Worm (Caenorhabditis elegans) whole organism, L4 larva: ENCODE results near the gene F11C1.7.

Experiments used
- D1046.2 ChIP-seq: fragments of 200-800 bp; sonication (Bioruptor generic); IDR thresholded peaks from 2 replicates; pipeline ENCODE4 v1.3.6; 2022; ENCODE audit warnings: missing genetic modification characterization, missing compliant biosample characterization
- F10B5.3 ChIP-seq: sonication (generic microtip); optimal IDR thresholded peaks from 2 replicates; lab custom pipeline; 2016; ENCODE audit warnings: mild to moderate bottlenecking, missing genetic modification characterization, missing compliant biosample characterization
- F44E2.7 ChIP-seq: fragments of 200-800 bp; sonication (Bioruptor generic); IDR thresholded peaks from 2 replicates; pipeline ENCODE4 v2.1.2; 2022; ENCODE audit warnings: missing genetic modification characterization, missing compliant biosample characterization
- F49E8.2 ChIP-seq: sonication (generic microtip); optimal IDR thresholded peaks from 2 replicates; lab custom pipeline; 2016; ENCODE audit warnings: missing compliant biosample characterization, mild to moderate bottlenecking, missing genetic modification characterization, borderline replicate concordance
- R02D3.7 ChIP-seq: fragments of 150-350 bp; sonication (generic microtip); optimal IDR thresholded peaks from 3 replicates; lab custom pipeline; 2014; ENCODE audit warnings: missing biosample characterization, missing genetic modification characterization
- ZK337.2 ChIP-seq: fragments of 200-800 bp; sonication (Bioruptor generic); IDR thresholded peaks from 2 replicates; pipeline ENCODE4 v1.3.6; 2022; ENCODE audit warnings: missing genetic modification reagents, missing genetic modification characterization, missing compliant biosample characterization
- ZK546.5 ChIP-seq, 2 experiments: sonication (generic microtip); optimal IDR thresholded peaks; 2 replicates each; lab custom pipeline; 2017; ENCODE audit warnings: missing biosample characterization in 2 of 2, missing genetic modification characterization in 2 of 2
- ama-1 ChIP-seq: fragments of 150-350 bp; optimal IDR thresholded peaks from 2 replicates; lab custom pipeline; 2014; ENCODE audit warnings: inconsistent platforms, mixed read lengths
- arid-1 ChIP-seq: fragments of 200-800 bp; sonication (Bioruptor generic); conservative IDR thresholded peaks from 2 replicates; pipeline ENCODE4 v1.3.6; 2022; ENCODE audit warnings: missing genetic modification reagents, missing genetic modification characterization, missing compliant biosample characterization
- ceh-32 ChIP-seq: sonication (generic microtip); optimal IDR thresholded peaks from 2 replicates; lab custom pipeline; 2016; ENCODE audit warnings: mild to moderate bottlenecking, missing genetic modification characterization, missing compliant biosample characterization; ENCODE audit not compliant: poor library complexity
- ceh-82 ChIP-seq: sonication (generic microtip); optimal IDR thresholded peaks from 2 replicates; lab custom pipeline; 2017; ENCODE audit warnings: missing biosample characterization, missing genetic modification characterization
- daf-12 ChIP-seq: fragments of 150-350 bp; optimal IDR thresholded peaks from 2 replicates; lab custom pipeline; 2014; ENCODE audit warnings: missing biosample characterization, missing genetic modification reagents, missing genetic modification characterization
- daf-16 ChIP-seq, 3 experiments: sonication (generic microtip); optimal IDR thresholded peaks; 2 replicates each; lab custom pipeline; 2016 to 2017; ENCODE audit warnings: missing genetic modification characterization in 3 of 3, missing genetic modification reagents in 3 of 3, mild to moderate bottlenecking in 2 of 3, missing compliant biosample characterization in 2 of 3, missing biosample characterization in 1 of 3, moderate library complexity in 1 of 3
- daf-8 ChIP-seq: fragments of 200-800 bp; sonication (Bioruptor generic); IDR thresholded peaks from 2 replicates; pipeline ENCODE4 v1.3.6; 2022; ENCODE audit warnings: missing genetic modification characterization, missing compliant biosample characterization
- dmd-6 ChIP-seq: fragments of 200-800 bp; sonication (Bioruptor generic); IDR thresholded peaks from 2 replicates; pipeline ENCODE4 v1.3.6; 2022; ENCODE audit warnings: missing genetic modification reagents, missing genetic modification characterization, missing compliant biosample characterization
- dmd-9 ChIP-seq: fragments of 200-800 bp; sonication (Bioruptor generic); IDR thresholded peaks from 2 replicates; pipeline ENCODE4 v1.3.6; 2022; ENCODE audit warnings: missing genetic modification reagents, missing genetic modification characterization, missing compliant biosample characterization
- duxl-1 ChIP-seq: sonication (generic microtip); optimal IDR thresholded peaks from 2 replicates; lab custom pipeline; 2016; ENCODE audit warnings: mild to moderate bottlenecking, missing genetic modification characterization, moderate library complexity, missing compliant biosample characterization; ENCODE audit not compliant: poor library complexity
- dve-1 ChIP-seq: sonication (generic microtip); optimal IDR thresholded peaks from 2 replicates; lab custom pipeline; 2017; ENCODE audit warnings: antibody characterized with exemption, mild to moderate bottlenecking, missing genetic modification characterization, missing compliant biosample characterization; ENCODE audit not compliant: insufficient read depth
- egl-27 ChIP-seq: sonication (generic microtip); optimal IDR thresholded peaks from 3 replicates; lab custom pipeline; 2017; ENCODE audit warnings: missing biosample characterization, missing genetic modification reagents, missing genetic modification characterization
- egl-43 ChIP-seq: fragments of 200-800 bp; sonication (Bioruptor generic); IDR thresholded peaks from 2 replicates; pipeline ENCODE4 v1.3.6; 2022; ENCODE audit warnings: missing genetic modification reagents, missing genetic modification characterization, missing compliant biosample characterization
- fkh-10 ChIP-seq: fragments of 150-350 bp; optimal IDR thresholded peaks from 2 replicates; lab custom pipeline; 2014; ENCODE audit warnings: missing biosample characterization, missing genetic modification reagents, missing genetic modification characterization
- hlh-11 ChIP-seq: fragments of 200-800 bp; sonication (Bioruptor generic); optimal IDR thresholded peaks from 2 replicates; lab custom pipeline; 2018; ENCODE audit warnings: mild to moderate bottlenecking, missing genetic modification characterization, missing compliant biosample characterization
- hlh-30 ChIP-seq: sonication (generic microtip); optimal IDR thresholded peaks from 2 replicates; lab custom pipeline; 2017; ENCODE audit warnings: antibody characterized with exemption, mild to moderate bottlenecking, missing genetic modification characterization, missing compliant biosample characterization; ENCODE audit not compliant: insufficient read depth
- lin-29 ChIP-seq: fragments of 200-800 bp; sonication (Bioruptor generic); IDR thresholded peaks from 2 replicates; pipeline ENCODE4 v1.3.6; 2022; ENCODE audit warnings: missing genetic modification reagents, missing genetic modification characterization, missing compliant biosample characterization
- lin-38 ChIP-seq: fragments of 200-800 bp; sonication (Bioruptor generic); IDR thresholded peaks from 2 replicates; pipeline ENCODE4 v1.3.6; 2022; ENCODE audit warnings: missing genetic modification reagents, missing genetic modification characterization, missing compliant biosample characterization
- mdl-1 ChIP-seq, 2 experiments: fragments of 150-350 bp in 1 of 2; sonication (generic microtip) in 1 of 2; optimal IDR thresholded peaks; 2 replicates each; lab custom pipeline; 2014 to 2017; ENCODE audit warnings: missing biosample characterization in 2 of 2, missing genetic modification characterization in 2 of 2
- mxl-3 ChIP-seq: fragments of 200-800 bp; sonication (Bioruptor generic); optimal IDR thresholded peaks from 2 replicates; lab custom pipeline; 2018; ENCODE audit warnings: mild to moderate bottlenecking, missing genetic modification characterization, missing compliant biosample characterization
- nhr-102 ChIP-seq: sonication (generic microtip); optimal IDR thresholded peaks from 2 replicates; lab custom pipeline; 2016; ENCODE audit warnings: mild to moderate bottlenecking, missing genetic modification characterization, moderate library complexity, missing compliant biosample characterization
- nhr-25 ChIP-seq: sonication (generic microtip); optimal IDR thresholded peaks from 2 replicates; lab custom pipeline; 2017; ENCODE audit warnings: missing genetic modification characterization, mild to moderate bottlenecking, missing compliant biosample characterization, antibody characterized with exemption, moderate library complexity, borderline replicate concordance; ENCODE audit not compliant: insufficient read depth
- nhr-28 ChIP-seq: fragments of 150-350 bp; optimal IDR thresholded peaks from 2 replicates; lab custom pipeline; 2014; ENCODE audit warnings: missing biosample characterization, missing genetic modification characterization
- nhr-41 ChIP-seq: fragments of 200-800 bp; sonication (Bioruptor generic); IDR thresholded peaks from 2 replicates; pipeline ENCODE4 v1.3.6; 2022; ENCODE audit warnings: missing genetic modification reagents, missing genetic modification characterization, missing compliant biosample characterization
- nhr-42 ChIP-seq: fragments of 200-800 bp; sonication (Bioruptor generic); IDR thresholded peaks from 2 replicates; pipeline ENCODE4 v1.3.6; 2022; ENCODE audit warnings: missing genetic modification characterization, missing compliant biosample characterization
- php-3 ChIP-seq: fragments of 200-800 bp; sonication (Bioruptor generic); IDR thresholded peaks from 2 replicates; pipeline ENCODE4 v1.3.6; 2022; ENCODE audit warnings: missing genetic modification reagents, missing genetic modification characterization, missing compliant biosample characterization
- pqm-1 ChIP-seq: sonication (generic microtip); optimal IDR thresholded peaks from 2 replicates; lab custom pipeline; 2017; ENCODE audit warnings: missing biosample characterization, missing genetic modification characterization
- rbr-2 ChIP-seq: sonication (generic microtip); optimal IDR thresholded peaks from 2 replicates; lab custom pipeline; 2016; ENCODE audit warnings: missing genotype, missing genetic modification characterization, missing compliant biosample characterization
- sdz-12 ChIP-seq: fragments of 200-800 bp; sonication (Bioruptor generic); optimal IDR thresholded peaks from 2 replicates; lab custom pipeline; 2018; ENCODE audit warnings: mild to moderate bottlenecking, missing genetic modification characterization, missing compliant biosample characterization
- snpc-1.2 ChIP-seq: fragments of 200-800 bp; sonication (Bioruptor generic); IDR thresholded peaks from 2 replicates; pipeline ENCODE4 v1.3.6; 2022; ENCODE audit warnings: missing genetic modification reagents, missing genetic modification characterization, missing compliant biosample characterization
- spr-1 ChIP-seq: sonication (generic microtip); optimal IDR thresholded peaks from 2 replicates; lab custom pipeline; 2016; ENCODE audit warnings: mild to moderate bottlenecking, missing genetic modification characterization, missing compliant biosample characterization
- spr-3 ChIP-seq: fragments of 200-800 bp; sonication (Bioruptor generic); optimal IDR thresholded peaks from 2 replicates; lab custom pipeline; 2018; ENCODE audit warnings: mild to moderate bottlenecking, missing genetic modification characterization, missing compliant biosample characterization
- tra-1 ChIP-seq: fragments of 200-800 bp; sonication (Bioruptor generic); IDR thresholded peaks from 2 replicates; pipeline ENCODE4 v1.3.6; 2022; ENCODE audit warnings: missing genetic modification reagents, missing genetic modification characterization, missing compliant biosample characterization
- unc-130 ChIP-seq: sonication (generic microtip); optimal IDR thresholded peaks from 2 replicates; lab custom pipeline; 2016; ENCODE audit warnings: missing genetic modification reagents, missing genetic modification characterization, missing compliant biosample characterization
- unc-39 ChIP-seq: sonication (generic microtip); optimal IDR thresholded peaks from 2 replicates; lab custom pipeline; 2017; ENCODE audit warnings: missing biosample characterization, missing genetic modification characterization
- unc-62 ChIP-seq, 3 experiments: fragments of 150-350 bp in 1 of 3; sonication (generic microtip); optimal IDR thresholded peaks in 2 of 3; peaks in 1 of 3; 1 replicate in 1 of 3; 2 replicates in 2 of 3; lab custom pipeline; 2014 to 2017; ENCODE audit warnings: missing biosample characterization in 3 of 3, missing genetic modification characterization in 3 of 3, missing genetic modification reagents in 3 of 3, missing genotype in 1 of 3
- zfp-2 ChIP-seq: sonication (generic microtip); optimal IDR thresholded peaks from 2 replicates; lab custom pipeline; 2016; ENCODE audit warnings: mild to moderate bottlenecking, missing genetic modification characterization, missing compliant biosample characterization
- zip-11 ChIP-seq: fragments of 200-800 bp; sonication (Bioruptor generic); IDR thresholded peaks from 2 replicates; pipeline ENCODE4 v1.3.6; 2022; ENCODE audit warnings: missing genetic modification characterization, missing compliant biosample characterization

Gene F11C1.7

ce11 chrX:12979747-12980146, 9.4 kb upstream of the F11C1.7 start (continued):
- TF ChIP-seq pqm-1 (tag; lab: Kevin White, UChicago), result peak; percentile 77
- TF ChIP-seq daf-16 (GFP tag; optimal IDR thresholded peaks at IDR 0.05; lab: Kevin White, UChicago), result no peak
- TF ChIP-seq daf-16 (tag; optimal IDR thresholded peaks at IDR 0.05; lab: Kevin White, UChicago), result peak; percentile 56
- peak; percentile 2 for TF ChIP-seq nhr-28
- TF ChIP-seq spr-3 (GFP tag; lab: Kevin White, UChicago), result no peak
- TF ChIP-seq hlh-30 (tag; lab: Kevin White, UChicago), result no peak
- no peak for TF ChIP-seq egl-27 (tag; lab: Kevin White, UChicago)
- no peak for TF ChIP-seq snpc-1.2 (GFP tag; lab: Robert Waterston, UW)
- no peak for TF ChIP-seq dmd-9 (GFP tag; lab: Robert Waterston, UW)
- TF ChIP-seq hlh-11 (tag; lab: Kevin White, UChicago), result peak; percentile 18
- no peak for TF ChIP-seq ceh-82 (tag; lab: Kevin White, UChicago)
- no peak for TF ChIP-seq duxl-1 (tag; lab: Kevin White, UChicago)
- no peak for TF ChIP-seq spr-1
- TF ChIP-seq ama-1, result no peak
- no peak for TF ChIP-seq sdz-12 (GFP tag; lab: Kevin White, UChicago)
- TF ChIP-seq dve-1 (tag; lab: Kevin White, UChicago), result peak; percentile 7
- TF ChIP-seq D1046.2 (GFP tag; lab: Robert Waterston, UW), result no peak
- TF ChIP-seq nhr-42 (GFP tag; lab: Robert Waterston, UW), result no peak
- TF ChIP-seq dmd-6, result peak; percentile 47
- TF ChIP-seq ZK546.5 (tag; optimal IDR thresholded peaks at IDR 0.05; lab: Kevin White, UChicago), result no peak

- TF ChIP-seq hlh-11 (tag; lab: Kevin White, UChicago) (peak; percentile 49), arid-1 (GFP tag; lab: Robert Waterston, UW) (no peak), F44E2.7 (GFP tag; lab: Robert Waterston, UW) (no peak), dve-1 (tag; lab: Kevin White, UChicago) (peak; percentile 6), mxl-3 (peak; percentile 34), lin-29 (GFP tag; lab: Robert Waterston, UW) (no peak), dmd-6 (peak; percentile 46), F49E8.2 (no peak), unc-39 (no peak), nhr-42 (GFP tag; lab: Robert Waterston, UW) (no peak), nhr-102 (tag; lab: Kevin White, UChicago) (no peak), ceh-82 (tag; lab: Kevin White, UChicago) (no peak), unc-130 (GFP tag; lab: Kevin White, UChicago) (no peak), zfp-2 (tag; lab: Kevin White, UChicago) (no peak), mdl-1 (tag; optimal IDR thresholded peaks at IDR 0.05; lab: Kevin White, UChicago) (no peak), php-3 (GFP tag; lab: Robert Waterston, UW) (peak; percentile 53; the same call in 1 of the 2 replicates), daf-12 (tag; lab: Kevin White, UChicago) (no peak), daf-16 (GFP tag; optimal IDR thresholded peaks at IDR 0.05; lab: Kevin White, UChicago) (no peak), daf-16 (tag; optimal IDR thresholded peaks at IDR 0.05; lab: Kevin White, UChicago) (peak; percentile 94), rbr-2 (no peak), ZK337.2 (GFP tag; lab: Robert Waterston, UW) (no peak), egl-43 (no peak), pqm-1 (tag; lab: Kevin White, UChicago) (peak; percentile 31), nhr-28 (peak; percentile 56), zip-11 (no peak)
Measured at ce11 chrX:12981393-12981792, 7.8 kb upstream of the F11C1.7 start, which contains the start of gene scav-4. Gene scav-4, plus strand, starts transcription at chrX:12981775.

ce11 chrX:12982725-12983124, 6.4 kb upstream of the F11C1.7 start:
- TF ChIP-seq ceh-32 (tag; lab: Kevin White, UChicago) (no peak), zip-11 (no peak), daf-8 (GFP tag; lab: Robert Waterston, UW) (no peak), F10B5.3 (tag; lab: Kevin White, UChicago) (no peak), mxl-3 (no peak), fkh-10 (GFP tag; lab: Kevin White, UChicago) (no peak), unc-62 (GFP tag; optimal IDR thresholded peaks at IDR 0.05 in 1 of 2; lab: Kevin White, UChicago) (no peak), unc-62 (tag; optimal IDR thresholded peaks at IDR 0.05; lab: Kevin White, UChicago) (no peak), tra-1 (GFP tag; lab: Robert Waterston, UW) (peak; percentile 88; the same call in 1 of the 2 replicates), nhr-25 (tag; lab: Kevin White, UChicago) (no peak), R02D3.7 (tag; lab: Kevin White, UChicago) (no peak), php-3 (GFP tag; lab: Robert Waterston, UW) (peak; percentile 56; the same call in 1 of the 2 replicates), pqm-1 (tag; lab: Kevin White, UChicago) (peak; percentile 51), daf-16 (GFP tag; optimal IDR thresholded peaks at IDR 0.05; lab: Kevin White, UChicago) (no peak), daf-16 (tag; optimal IDR thresholded peaks at IDR 0.05; lab: Kevin White, UChicago) (peak; percentile 66), nhr-41 (no peak), lin-38 (GFP tag; lab: Robert Waterston, UW) (0 out of 2 replicates have a peak, but pooled peaks have one; percentile 4), dve-1 (tag; lab: Kevin White, UChicago) (peak; percentile 53)
